Worm (Caenorhabditis elegans) whole organism, L4 larva: Measurements from ENCODE around the gene srt-11.

Experiments
- F10B5.3 ChIP-seq: sonication (generic microtip); optimal IDR thresholded peaks from 2 replicates; lab custom pipeline; 2016; ENCODE audit warnings: mild to moderate bottlenecking, missing genetic modification characterization, missing compliant biosample characterization
- R02D3.7 ChIP-seq: fragments of 150-350 bp; sonication (generic microtip); optimal IDR thresholded peaks from 3 replicates; lab custom pipeline; 2014; ENCODE audit warnings: missing biosample characterization, missing genetic modification characterization
- Y105C5A.15 ChIP-seq: fragments of 200-800 bp; sonication (Bioruptor generic); IDR thresholded peaks from 2 replicates; pipeline ENCODE4 v1.3.6; 2022; ENCODE audit warnings: missing genetic modification characterization, missing compliant biosample characterization
- Y48G9A.11 ChIP-seq: fragments of 200-800 bp; sonication (Bioruptor generic); IDR thresholded peaks from 2 replicates; pipeline ENCODE4 v1.3.6; 2022; ENCODE audit warnings: missing genetic modification reagents, missing genetic modification characterization, missing compliant biosample characterization
- Y75B8A.6 ChIP-seq: fragments of 200-800 bp; sonication (Bioruptor generic); IDR thresholded peaks from 2 replicates; pipeline ENCODE4 v1.3.6; 2022; ENCODE audit warnings: missing genetic modification reagents, missing genetic modification characterization, missing compliant biosample characterization
- ZK546.5 ChIP-seq, 2 experiments: sonication (generic microtip); optimal IDR thresholded peaks; 2 replicates each; lab custom pipeline; 2017; ENCODE audit warnings: missing biosample characterization in 2 of 2, missing genetic modification characterization in 2 of 2
- aly-2 ChIP-seq: sonication (generic microtip); optimal IDR thresholded peaks from 2 replicates; lab custom pipeline; 2018; ENCODE audit warnings: missing biosample characterization, missing genetic modification characterization
- arid-1 ChIP-seq: fragments of 200-800 bp; sonication (Bioruptor generic); conservative IDR thresholded peaks from 2 replicates; pipeline ENCODE4 v1.3.6; 2022; ENCODE audit warnings: missing genetic modification reagents, missing genetic modification characterization, missing compliant biosample characterization
- attf-4 ChIP-seq: sonication (generic microtip); optimal IDR thresholded peaks from 3 replicates; lab custom pipeline; 2017; ENCODE audit warnings: missing biosample characterization, missing genetic modification characterization
- ceh-28 ChIP-seq: fragments of 150-350 bp; optimal IDR thresholded peaks from 2 replicates; lab custom pipeline; 2014; ENCODE audit warnings: missing biosample characterization, missing genetic modification reagents, missing genetic modification characterization
- ceh-44 ChIP-seq: fragments of 200-800 bp; sonication (Bioruptor generic); IDR thresholded peaks from 2 replicates; pipeline ENCODE4 v1.3.6; 2022; ENCODE audit warnings: missing genetic modification reagents, missing genetic modification characterization, missing compliant biosample characterization
- ceh-62 ChIP-seq: sonication (generic microtip); optimal IDR thresholded peaks from 2 replicates; lab custom pipeline; 2017; ENCODE audit warnings: missing biosample characterization, missing genetic modification characterization
- ceh-82 ChIP-seq: sonication (generic microtip); optimal IDR thresholded peaks from 2 replicates; lab custom pipeline; 2017; ENCODE audit warnings: missing biosample characterization, missing genetic modification characterization
- daf-12 ChIP-seq: fragments of 150-350 bp; optimal IDR thresholded peaks from 2 replicates; lab custom pipeline; 2014; ENCODE audit warnings: missing biosample characterization, missing genetic modification reagents, missing genetic modification characterization
- daf-16 ChIP-seq, 3 experiments: sonication (generic microtip); optimal IDR thresholded peaks; 2 replicates each; lab custom pipeline; 2016 to 2017; ENCODE audit warnings: missing genetic modification characterization in 3 of 3, missing genetic modification reagents in 3 of 3, mild to moderate bottlenecking in 2 of 3, missing compliant biosample characterization in 2 of 3, missing biosample characterization in 1 of 3, moderate library complexity in 1 of 3
- dmd-8 ChIP-seq: fragments of 200-800 bp; sonication (Bioruptor generic); IDR thresholded peaks from 2 replicates; pipeline ENCODE4 v1.3.6; 2022; ENCODE audit warnings: missing genetic modification characterization, missing compliant biosample characterization
- dmd-9 ChIP-seq: fragments of 200-800 bp; sonication (Bioruptor generic); IDR thresholded peaks from 2 replicates; pipeline ENCODE4 v1.3.6; 2022; ENCODE audit warnings: missing genetic modification reagents, missing genetic modification characterization, missing compliant biosample characterization
- egl-27 ChIP-seq: sonication (generic microtip); optimal IDR thresholded peaks from 3 replicates; lab custom pipeline; 2017; ENCODE audit warnings: missing biosample characterization, missing genetic modification reagents, missing genetic modification characterization
- fkh-10 ChIP-seq: fragments of 150-350 bp; optimal IDR thresholded peaks from 2 replicates; lab custom pipeline; 2014; ENCODE audit warnings: missing biosample characterization, missing genetic modification reagents, missing genetic modification characterization
- hlh-11 ChIP-seq: fragments of 200-800 bp; sonication (Bioruptor generic); optimal IDR thresholded peaks from 2 replicates; lab custom pipeline; 2018; ENCODE audit warnings: mild to moderate bottlenecking, missing genetic modification characterization, missing compliant biosample characterization
- hmg-1.1 ChIP-seq: fragments of 200-800 bp; sonication (Bioruptor generic); IDR thresholded peaks from 2 replicates; pipeline ENCODE4 v1.3.6; 2022; ENCODE audit warnings: missing genetic modification reagents, missing genetic modification characterization, missing compliant biosample characterization
- jun-1 ChIP-seq: fragments of 150-350 bp; optimal IDR thresholded peaks from 2 replicates; lab custom pipeline; 2014; ENCODE audit warnings: missing biosample characterization, missing genetic modification reagents, missing genetic modification characterization
- lim-7 ChIP-seq: fragments of 200-800 bp; sonication (Bioruptor generic); IDR thresholded peaks from 2 replicates; pipeline ENCODE4 v1.3.6; 2022; ENCODE audit warnings: missing genetic modification characterization, missing compliant biosample characterization
- lin-13 ChIP-seq: fragments of 150-350 bp; optimal IDR thresholded peaks from 2 replicates; lab custom pipeline; 2014; ENCODE audit warnings: missing biosample characterization, missing genetic modification reagents, missing genetic modification characterization
- lin-15B ChIP-seq: fragments of 150-350 bp; sonication (generic microtip); optimal IDR thresholded peaks from 3 replicates; lab custom pipeline; 2014; ENCODE audit warnings: missing biosample characterization, missing genetic modification characterization
- lin-29 ChIP-seq: fragments of 200-800 bp; sonication (Bioruptor generic); IDR thresholded peaks from 2 replicates; pipeline ENCODE4 v1.3.6; 2022; ENCODE audit warnings: missing genetic modification reagents, missing genetic modification characterization, missing compliant biosample characterization
- lin-38 ChIP-seq: fragments of 200-800 bp; sonication (Bioruptor generic); IDR thresholded peaks from 2 replicates; pipeline ENCODE4 v1.3.6; 2022; ENCODE audit warnings: missing genetic modification reagents, missing genetic modification characterization, missing compliant biosample characterization
- lsy-2 ChIP-seq, 2 experiments: fragments of 150-350 bp in 1 of 2; sonication (generic microtip) in 1 of 2; optimal IDR thresholded peaks; 2 replicates each; lab custom pipeline; 2014 to 2017; ENCODE audit warnings: missing biosample characterization in 2 of 2, missing genetic modification characterization in 2 of 2
- madf-5 ChIP-seq, 2 experiments: fragments of 200-800 bp; sonication (Bioruptor generic); IDR thresholded peaks; 2 replicates each; pipeline ENCODE4 v1.3.6; 2022; ENCODE audit warnings: missing compliant biosample characterization in 2 of 2, missing genetic modification characterization in 2 of 2
- mdt-29 ChIP-seq: fragments of 200-800 bp; sonication (Bioruptor generic); IDR thresholded peaks from 2 replicates; pipeline ENCODE4 v1.3.6; 2022; ENCODE audit warnings: missing genetic modification reagents, missing genetic modification characterization, missing compliant biosample characterization
- nhr-10 ChIP-seq: fragments of 150-350 bp; optimal IDR thresholded peaks from 2 replicates; lab custom pipeline; 2014; ENCODE audit warnings: missing biosample characterization, missing genetic modification characterization
- nhr-11 ChIP-seq: fragments of 150-350 bp; optimal IDR thresholded peaks from 2 replicates; lab custom pipeline; 2014; ENCODE audit warnings: missing biosample characterization, missing genetic modification characterization
- nhr-111 ChIP-seq: fragments of 200-800 bp; sonication (Bioruptor generic); optimal IDR thresholded peaks from 2 replicates; lab custom pipeline; 2018; ENCODE audit warnings: mild to moderate bottlenecking, missing genetic modification characterization, missing compliant biosample characterization
- nhr-25 ChIP-seq: sonication (generic microtip); optimal IDR thresholded peaks from 2 replicates; lab custom pipeline; 2017; ENCODE audit warnings: missing genetic modification characterization, mild to moderate bottlenecking, missing compliant biosample characterization, antibody characterized with exemption, moderate library complexity, borderline replicate concordance; ENCODE audit not compliant: insufficient read depth
- nhr-28 ChIP-seq: fragments of 150-350 bp; optimal IDR thresholded peaks from 2 replicates; lab custom pipeline; 2014; ENCODE audit warnings: missing biosample characterization, missing genetic modification characterization
- nhr-41 ChIP-seq: fragments of 200-800 bp; sonication (Bioruptor generic); IDR thresholded peaks from 2 replicates; pipeline ENCODE4 v1.3.6; 2022; ENCODE audit warnings: missing genetic modification reagents, missing genetic modification characterization, missing compliant biosample characterization
- nhr-48 ChIP-seq: sonication (generic microtip); optimal IDR thresholded peaks from 2 replicates; lab custom pipeline; 2016; ENCODE audit warnings: mild to moderate bottlenecking, missing genetic modification characterization, missing compliant biosample characterization
- nhr-77 ChIP-seq: fragments of 150-350 bp; optimal IDR thresholded peaks from 2 replicates; lab custom pipeline; 2014; ENCODE audit warnings: missing biosample characterization, missing genetic modification characterization
- pqm-1 ChIP-seq: sonication (generic microtip); optimal IDR thresholded peaks from 2 replicates; lab custom pipeline; 2017; ENCODE audit warnings: missing biosample characterization, missing genetic modification characterization
- saeg-2 ChIP-seq: fragments of 200-800 bp; sonication (Bioruptor generic); IDR thresholded peaks from 2 replicates; pipeline ENCODE4 v1.3.6; 2022; ENCODE audit warnings: missing genetic modification reagents, missing genetic modification characterization, missing compliant biosample characterization
- set-16 ChIP-seq: fragments of 200-800 bp; sonication (Bioruptor generic); IDR thresholded peaks from 2 replicates; pipeline ENCODE4 v1.3.6; 2022; ENCODE audit warnings: missing genetic modification reagents, missing genetic modification characterization, missing compliant biosample characterization
- skn-1 ChIP-seq: fragments of 150-350 bp; optimal IDR thresholded peaks from 2 replicates; lab custom pipeline; 2014; ENCODE audit warnings: missing biosample characterization, missing genetic modification characterization
- snpc-1.2 ChIP-seq: fragments of 200-800 bp; sonication (Bioruptor generic); IDR thresholded peaks from 2 replicates; pipeline ENCODE4 v1.3.6; 2022; ENCODE audit warnings: missing genetic modification reagents, missing genetic modification characterization, missing compliant biosample characterization
- spr-1 ChIP-seq: sonication (generic microtip); optimal IDR thresholded peaks from 2 replicates; lab custom pipeline; 2016; ENCODE audit warnings: mild to moderate bottlenecking, missing genetic modification characterization, missing compliant biosample characterization
- tra-1 ChIP-seq: fragments of 200-800 bp; sonication (Bioruptor generic); IDR thresholded peaks from 2 replicates; pipeline ENCODE4 v1.3.6; 2022; ENCODE audit warnings: missing genetic modification reagents, missing genetic modification characterization, missing compliant biosample characterization
- unc-39 ChIP-seq: sonication (generic microtip); optimal IDR thresholded peaks from 2 replicates; lab custom pipeline; 2017; ENCODE audit warnings: missing biosample characterization, missing genetic modification characterization
- vab-7 ChIP-seq: fragments of 200-800 bp; sonication (Bioruptor generic); IDR thresholded peaks from 2 replicates; pipeline ENCODE4 v1.3.6; 2022; ENCODE audit warnings: missing genetic modification reagents, missing genetic modification characterization, missing compliant biosample characterization
- zag-1 ChIP-seq: fragments of 150-350 bp; optimal IDR thresholded peaks from 2 replicates; lab custom pipeline; 2014; ENCODE audit warnings: missing biosample characterization, missing genetic modification characterization
- zfp-2 ChIP-seq: sonication (generic microtip); optimal IDR thresholded peaks from 2 replicates; lab custom pipeline; 2016; ENCODE audit warnings: mild to moderate bottlenecking, missing genetic modification characterization, missing compliant biosample characterization
- zfp-3 ChIP-seq: fragments of 200-800 bp; sonication (Bioruptor generic); conservative IDR thresholded peaks from 2 replicates; pipeline ENCODE4 v1.3.6; 2022; ENCODE audit warnings: missing genetic modification reagents, missing genetic modification characterization, missing compliant biosample characterization
- zip-11 ChIP-seq: fragments of 200-800 bp; sonication (Bioruptor generic); IDR thresholded peaks from 2 replicates; pipeline ENCODE4 v1.3.6; 2022; ENCODE audit warnings: missing genetic modification characterization, missing compliant biosample characterization
- zip-2 ChIP-seq: fragments of 150-350 bp; optimal IDR thresholded peaks from 2 replicates; lab custom pipeline; 2014; ENCODE audit warnings: missing biosample characterization, missing genetic modification characterization
- ztf-11 ChIP-seq: fragments of 150-350 bp; optimal IDR thresholded peaks from 2 replicates; lab custom pipeline; 2014; ENCODE audit warnings: missing biosample characterization, missing genetic modification characterization

Gene srt-11

DNA sequence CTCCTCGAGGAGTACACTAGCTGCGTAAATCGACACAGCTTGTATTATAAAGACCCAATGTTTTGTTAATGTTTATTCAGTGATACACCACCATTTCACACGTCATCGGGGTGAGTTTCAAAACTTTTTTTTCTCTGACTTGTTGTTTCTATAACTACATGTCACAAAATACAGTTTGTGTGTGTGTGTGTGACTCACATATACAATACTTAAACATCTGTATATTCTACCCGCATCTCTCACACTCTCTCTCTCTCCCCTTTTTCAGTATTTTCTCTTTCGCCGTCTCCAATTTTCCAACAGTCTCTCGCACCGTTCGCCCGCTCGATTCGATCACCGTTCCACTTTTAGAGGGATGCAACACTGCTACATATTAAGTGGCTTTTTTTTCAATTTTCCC, 5.7 kb downstream of the srt-11 start:
- TF ChIP-seq mdt-29 (GFP tag; lab: Robert Waterston, UW) (no peak), ztf-11 (tag; lab: Kevin White, UChicago) (no peak), attf-4 (tag; lab: Kevin White, UChicago) (no peak), vab-7 (GFP tag; lab: Robert Waterston, UW) (no peak), jun-1 (tag; lab: Kevin White, UChicago) (peak; percentile 36), lin-15B (tag; lab: Kevin White, UChicago) (no peak), skn-1 (tag; lab: Kevin White, UChicago) (no peak), tra-1 (GFP tag; lab: Robert Waterston, UW) (no peak), nhr-111 (GFP tag; lab: Kevin White, UChicago) (no peak), arid-1 (GFP tag; lab: Robert Waterston, UW) (no peak), nhr-25 (tag; lab: Kevin White, UChicago) (no peak), nhr-77 (tag; lab: Kevin White, UChicago) (peak; percentile 80), zfp-2 (tag; lab: Kevin White, UChicago) (no peak), Y105C5A.15 (no peak), nhr-41 (GFP tag; lab: Robert Waterston, UW) (no peak), nhr-28 (tag; lab: Kevin White, UChicago) (peak; percentile 98), lin-38 (GFP tag; lab: Robert Waterston, UW) (no peak), pqm-1 (tag; lab: Kevin White, UChicago) (peak; percentile 30), lin-13 (GFP tag; lab: Kevin White, UChicago) (peak; percentile 20), madf-5 (GFP tag; IDR thresholded peaks at IDR 0.05; lab: Robert Waterston, UW) (no peak), unc-39 (tag; lab: Kevin White, UChicago) (no peak), saeg-2 (GFP tag; lab: Robert Waterston, UW) (no peak), snpc-1.2 (GFP tag; lab: Robert Waterston, UW) (no peak), dmd-9 (no peak), egl-27 (tag; lab: Kevin White, UChicago) (no peak), hlh-11 (peak; percentile 79), ceh-62 (tag; lab: Kevin White, UChicago) (no peak), lin-29 (no peak), lim-7 (GFP tag; lab: Robert Waterston, UW) (no peak), aly-2 (tag; lab: Kevin White, UChicago) (no peak), ZK546.5 (tag; optimal IDR thresholded peaks at IDR 0.05; lab: Kevin White, UChicago) (no peak), daf-16 (GFP tag; optimal IDR thresholded peaks at IDR 0.05; lab: Kevin White, UChicago) (no peak), daf-16 (tag; optimal IDR thresholded peaks at IDR 0.05; lab: Kevin White, UChicago) (peak; percentile 77), nhr-48 (tag; lab: Kevin White, UChicago) (no peak), hmg-1.1 (no peak), spr-1 (tag; lab: Kevin White, UChicago) (no peak), F10B5.3 (tag; lab: Kevin White, UChicago) (no peak), nhr-10 (tag; lab: Kevin White, UChicago) (no peak), zip-2 (tag; lab: Kevin White, UChicago) (no peak), nhr-11 (no peak), ceh-44 (no peak), lsy-2 (tag; optimal IDR thresholded peaks at IDR 0.05; lab: Kevin White, UChicago) (peak in 1 of 2 experiments; percentile 3), zfp-3 (GFP tag; lab: Robert Waterston, UW) (no peak), dmd-8 (GFP tag; lab: Robert Waterston, UW) (no peak), daf-12 (no peak), set-16 (GFP tag; lab: Robert Waterston, UW) (no peak), zip-11 (GFP tag; lab: Robert Waterston, UW) (no peak), ceh-82 (no peak), fkh-10 (GFP tag; lab: Kevin White, UChicago) (no peak), Y48G9A.11 (GFP tag; lab: Robert Waterston, UW) (no peak), Y75B8A.6 (GFP tag; lab: Robert Waterston, UW) (no peak), R02D3.7 (tag; lab: Kevin White, UChicago) (peak; percentile 11), ceh-28 (no peak), zag-1 (no peak)
